Worm (Caenorhabditis elegans): ENCODE measurements around the gene nse-4.

DNA sequence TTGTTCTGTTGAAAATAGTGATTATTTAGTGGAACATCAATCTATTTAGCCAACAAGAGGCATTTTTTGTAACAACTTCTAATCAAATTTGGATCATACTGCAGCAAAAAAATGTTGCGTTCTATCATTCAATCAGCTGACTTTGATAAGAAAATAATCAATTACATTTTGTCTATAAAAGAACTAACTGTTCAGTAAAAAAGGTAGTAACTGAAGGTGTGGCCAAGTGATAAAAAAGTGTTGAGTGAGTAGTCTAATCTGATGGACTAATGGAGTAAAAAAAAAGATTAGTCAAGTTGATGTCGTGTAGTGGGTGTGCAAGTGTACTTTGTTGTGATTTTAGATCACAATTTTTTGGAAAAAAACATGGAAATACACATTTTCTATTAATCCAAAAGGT is 11.7 kb downstream of the nse-4 start:
- TF ChIP-seq flt-1 (GFP tag; IDR thresholded peaks at IDR 0.05): no peak
- TF ChIP-seq ceh-36 (tag; optimal IDR thresholded peaks at IDR 0.05): no peak
- TF ChIP-seq ets-7 (tag; optimal IDR thresholded peaks at IDR 0.05): no peak
- no peak for TF ChIP-seq ama-1 (optimal IDR thresholded peaks at IDR 0.05)
- no peak for TF ChIP-seq tbx-37 (GFP tag; conservative IDR thresholded peaks at IDR 0.05)

Measured in whole organism, early embryonic.